Worm (Caenorhabditis elegans) whole organism, L4 larva: ENCODE data around the gene smrd-1.

Experiments used
- D1046.2 ChIP-seq: fragments of 200-800 bp; sonication (Bioruptor generic); IDR thresholded peaks from 2 replicates; pipeline ENCODE4 v1.3.6; 2022; ENCODE audit warnings: missing genetic modification characterization, missing compliant biosample characterization
- F10B5.3 ChIP-seq: sonication (generic microtip); optimal IDR thresholded peaks from 2 replicates; lab custom pipeline; 2016; ENCODE audit warnings: mild to moderate bottlenecking, missing genetic modification characterization, missing compliant biosample characterization
- F26F4.8 ChIP-seq: fragments of 200-800 bp; sonication (Bioruptor generic); conservative IDR thresholded peaks from 2 replicates; pipeline ENCODE4 v1.3.6; 2022; ENCODE audit warnings: missing genetic modification characterization, missing compliant biosample characterization
- F37D6.2 ChIP-seq: sonication (generic microtip); optimal IDR thresholded peaks from 2 replicates; lab custom pipeline; 2016; ENCODE audit warnings: mild to moderate bottlenecking, missing genetic modification characterization, missing compliant biosample characterization
- F49E8.2 ChIP-seq: sonication (generic microtip); optimal IDR thresholded peaks from 2 replicates; lab custom pipeline; 2016; ENCODE audit warnings: missing compliant biosample characterization, mild to moderate bottlenecking, missing genetic modification characterization, borderline replicate concordance
- R02D3.7 ChIP-seq: fragments of 150-350 bp; sonication (generic microtip); optimal IDR thresholded peaks from 3 replicates; lab custom pipeline; 2014; ENCODE audit warnings: missing biosample characterization, missing genetic modification characterization
- Y5F2A.4 ChIP-seq: fragments of 200-800 bp; sonication (Bioruptor generic); optimal IDR thresholded peaks from 2 replicates; lab custom pipeline; 2018; ENCODE audit warnings: mild to moderate bottlenecking, missing genetic modification characterization, missing compliant biosample characterization
- ZK546.5 ChIP-seq, 2 experiments: sonication (generic microtip); optimal IDR thresholded peaks; 2 replicates each; lab custom pipeline; 2017; ENCODE audit warnings: missing biosample characterization in 2 of 2, missing genetic modification characterization in 2 of 2
- ama-1 ChIP-seq: fragments of 150-350 bp; optimal IDR thresholded peaks from 2 replicates; lab custom pipeline; 2014; ENCODE audit warnings: inconsistent platforms, mixed read lengths
- ceh-28 ChIP-seq: fragments of 150-350 bp; optimal IDR thresholded peaks from 2 replicates; lab custom pipeline; 2014; ENCODE audit warnings: missing biosample characterization, missing genetic modification reagents, missing genetic modification characterization
- ceh-44 ChIP-seq: fragments of 200-800 bp; sonication (Bioruptor generic); IDR thresholded peaks from 2 replicates; pipeline ENCODE4 v1.3.6; 2022; ENCODE audit warnings: missing genetic modification reagents, missing genetic modification characterization, missing compliant biosample characterization
- ceh-82 ChIP-seq: sonication (generic microtip); optimal IDR thresholded peaks from 2 replicates; lab custom pipeline; 2017; ENCODE audit warnings: missing biosample characterization, missing genetic modification characterization
- cey-2 ChIP-seq: sonication (generic microtip); optimal IDR thresholded peaks from 3 replicates; lab custom pipeline; 2017; ENCODE audit warnings: missing genetic modification characterization, mild to moderate bottlenecking, missing compliant biosample characterization, antibody characterized with exemption, borderline replicate concordance; ENCODE audit not compliant: insufficient read depth
- daf-12 ChIP-seq: fragments of 150-350 bp; optimal IDR thresholded peaks from 2 replicates; lab custom pipeline; 2014; ENCODE audit warnings: missing biosample characterization, missing genetic modification reagents, missing genetic modification characterization
- daf-16 ChIP-seq, 3 experiments: sonication (generic microtip); optimal IDR thresholded peaks; 2 replicates each; lab custom pipeline; 2016 to 2017; ENCODE audit warnings: missing genetic modification characterization in 3 of 3, missing genetic modification reagents in 3 of 3, mild to moderate bottlenecking in 2 of 3, missing compliant biosample characterization in 2 of 3, missing biosample characterization in 1 of 3, moderate library complexity in 1 of 3
- dmd-6 ChIP-seq: fragments of 200-800 bp; sonication (Bioruptor generic); IDR thresholded peaks from 2 replicates; pipeline ENCODE4 v1.3.6; 2022; ENCODE audit warnings: missing genetic modification reagents, missing genetic modification characterization, missing compliant biosample characterization
- dmd-9 ChIP-seq: fragments of 200-800 bp; sonication (Bioruptor generic); IDR thresholded peaks from 2 replicates; pipeline ENCODE4 v1.3.6; 2022; ENCODE audit warnings: missing genetic modification reagents, missing genetic modification characterization, missing compliant biosample characterization
- dve-1 ChIP-seq: sonication (generic microtip); optimal IDR thresholded peaks from 2 replicates; lab custom pipeline; 2017; ENCODE audit warnings: antibody characterized with exemption, mild to moderate bottlenecking, missing genetic modification characterization, missing compliant biosample characterization; ENCODE audit not compliant: insufficient read depth
- egl-27 ChIP-seq: sonication (generic microtip); optimal IDR thresholded peaks from 3 replicates; lab custom pipeline; 2017; ENCODE audit warnings: missing biosample characterization, missing genetic modification reagents, missing genetic modification characterization
- egl-43 ChIP-seq: fragments of 200-800 bp; sonication (Bioruptor generic); IDR thresholded peaks from 2 replicates; pipeline ENCODE4 v1.3.6; 2022; ENCODE audit warnings: missing genetic modification reagents, missing genetic modification characterization, missing compliant biosample characterization
- fkh-10 ChIP-seq: fragments of 150-350 bp; optimal IDR thresholded peaks from 2 replicates; lab custom pipeline; 2014; ENCODE audit warnings: missing biosample characterization, missing genetic modification reagents, missing genetic modification characterization
- fos-1 ChIP-seq: fragments of 150-350 bp; optimal IDR thresholded peaks from 2 replicates; lab custom pipeline; 2014; ENCODE audit warnings: missing biosample characterization, missing genetic modification characterization
- gei-8 ChIP-seq: fragments of 200-800 bp; sonication (Bioruptor generic); optimal IDR thresholded peaks from 2 replicates; lab custom pipeline; 2018; ENCODE audit warnings: mild to moderate bottlenecking, missing genetic modification characterization, missing compliant biosample characterization
- hif-1 ChIP-seq, 2 experiments: sonication (generic microtip); optimal IDR thresholded peaks; 2 replicates each; lab custom pipeline; 2016 to 2017; ENCODE audit warnings: missing compliant biosample characterization in 2 of 2, missing genetic modification characterization in 2 of 2, missing genetic modification reagents in 2 of 2, missing genotype in 2 of 2, mild to moderate bottlenecking in 1 of 2
- hlh-30 ChIP-seq: sonication (generic microtip); optimal IDR thresholded peaks from 2 replicates; lab custom pipeline; 2017; ENCODE audit warnings: antibody characterized with exemption, mild to moderate bottlenecking, missing genetic modification characterization, missing compliant biosample characterization; ENCODE audit not compliant: insufficient read depth
- jun-1 ChIP-seq: fragments of 150-350 bp; optimal IDR thresholded peaks from 2 replicates; lab custom pipeline; 2014; ENCODE audit warnings: missing biosample characterization, missing genetic modification reagents, missing genetic modification characterization
- lin-1 ChIP-seq: fragments of 200-800 bp; sonication (Bioruptor generic); IDR thresholded peaks from 2 replicates; pipeline ENCODE4 v1.3.6; 2022; ENCODE audit warnings: missing genetic modification reagents, missing genetic modification characterization, missing compliant biosample characterization
- lin-13 ChIP-seq: fragments of 150-350 bp; optimal IDR thresholded peaks from 2 replicates; lab custom pipeline; 2014; ENCODE audit warnings: missing biosample characterization, missing genetic modification reagents, missing genetic modification characterization
- lin-29 ChIP-seq: fragments of 200-800 bp; sonication (Bioruptor generic); IDR thresholded peaks from 2 replicates; pipeline ENCODE4 v1.3.6; 2022; ENCODE audit warnings: missing genetic modification reagents, missing genetic modification characterization, missing compliant biosample characterization
- lsy-2 ChIP-seq, 2 experiments: fragments of 150-350 bp in 1 of 2; sonication (generic microtip) in 1 of 2; optimal IDR thresholded peaks; 2 replicates each; lab custom pipeline; 2014 to 2017; ENCODE audit warnings: missing biosample characterization in 2 of 2, missing genetic modification characterization in 2 of 2
- mdt-29 ChIP-seq: fragments of 200-800 bp; sonication (Bioruptor generic); IDR thresholded peaks from 2 replicates; pipeline ENCODE4 v1.3.6; 2022; ENCODE audit warnings: missing genetic modification reagents, missing genetic modification characterization, missing compliant biosample characterization
- mes-2 ChIP-seq: sonication (generic microtip); optimal IDR thresholded peaks from 2 replicates; lab custom pipeline; 2016; ENCODE audit warnings: missing genotype, mild to moderate bottlenecking, missing genetic modification characterization, missing compliant biosample characterization; ENCODE audit not compliant: poor library complexity, severe bottlenecking
- mxl-2 ChIP-seq: fragments of 200-800 bp; sonication (Bioruptor generic); conservative IDR thresholded peaks from 2 replicates; pipeline ENCODE4 v1.3.6; 2022; ENCODE audit warnings: missing genetic modification reagents, missing genetic modification characterization, missing compliant biosample characterization
- nhr-102 ChIP-seq: sonication (generic microtip); optimal IDR thresholded peaks from 2 replicates; lab custom pipeline; 2016; ENCODE audit warnings: mild to moderate bottlenecking, missing genetic modification characterization, moderate library complexity, missing compliant biosample characterization
- nhr-11 ChIP-seq: fragments of 150-350 bp; optimal IDR thresholded peaks from 2 replicates; lab custom pipeline; 2014; ENCODE audit warnings: missing biosample characterization, missing genetic modification characterization
- nhr-237 ChIP-seq: sonication (generic microtip); optimal IDR thresholded peaks from 2 replicates; lab custom pipeline; 2017; ENCODE audit warnings: missing biosample characterization, missing genetic modification characterization
- nhr-25 ChIP-seq: sonication (generic microtip); optimal IDR thresholded peaks from 2 replicates; lab custom pipeline; 2017; ENCODE audit warnings: missing genetic modification characterization, mild to moderate bottlenecking, missing compliant biosample characterization, antibody characterized with exemption, moderate library complexity, borderline replicate concordance; ENCODE audit not compliant: insufficient read depth
- nhr-41 ChIP-seq: fragments of 200-800 bp; sonication (Bioruptor generic); IDR thresholded peaks from 2 replicates; pipeline ENCODE4 v1.3.6; 2022; ENCODE audit warnings: missing genetic modification reagents, missing genetic modification characterization, missing compliant biosample characterization
- nhr-42 ChIP-seq: fragments of 200-800 bp; sonication (Bioruptor generic); IDR thresholded peaks from 2 replicates; pipeline ENCODE4 v1.3.6; 2022; ENCODE audit warnings: missing genetic modification characterization, missing compliant biosample characterization
- nhr-77 ChIP-seq: fragments of 150-350 bp; optimal IDR thresholded peaks from 2 replicates; lab custom pipeline; 2014; ENCODE audit warnings: missing biosample characterization, missing genetic modification characterization
- php-3 ChIP-seq: fragments of 200-800 bp; sonication (Bioruptor generic); IDR thresholded peaks from 2 replicates; pipeline ENCODE4 v1.3.6; 2022; ENCODE audit warnings: missing genetic modification reagents, missing genetic modification characterization, missing compliant biosample characterization
- pqm-1 ChIP-seq: sonication (generic microtip); optimal IDR thresholded peaks from 2 replicates; lab custom pipeline; 2017; ENCODE audit warnings: missing biosample characterization, missing genetic modification characterization
- saeg-2 ChIP-seq: fragments of 200-800 bp; sonication (Bioruptor generic); IDR thresholded peaks from 2 replicates; pipeline ENCODE4 v1.3.6; 2022; ENCODE audit warnings: missing genetic modification reagents, missing genetic modification characterization, missing compliant biosample characterization
- set-16 ChIP-seq: fragments of 200-800 bp; sonication (Bioruptor generic); IDR thresholded peaks from 2 replicates; pipeline ENCODE4 v1.3.6; 2022; ENCODE audit warnings: missing genetic modification reagents, missing genetic modification characterization, missing compliant biosample characterization
- snpc-4 ChIP-seq: fragments of 150-350 bp; optimal IDR thresholded peaks from 2 replicates; lab custom pipeline; 2014; ENCODE audit warnings: missing biosample characterization, missing genetic modification characterization
- spr-3 ChIP-seq: fragments of 200-800 bp; sonication (Bioruptor generic); optimal IDR thresholded peaks from 2 replicates; lab custom pipeline; 2018; ENCODE audit warnings: mild to moderate bottlenecking, missing genetic modification characterization, missing compliant biosample characterization
- zag-1 ChIP-seq: fragments of 150-350 bp; optimal IDR thresholded peaks from 2 replicates; lab custom pipeline; 2014; ENCODE audit warnings: missing biosample characterization, missing genetic modification characterization
- zfp-2 ChIP-seq: sonication (generic microtip); optimal IDR thresholded peaks from 2 replicates; lab custom pipeline; 2016; ENCODE audit warnings: mild to moderate bottlenecking, missing genetic modification characterization, missing compliant biosample characterization
- zip-11 ChIP-seq: fragments of 200-800 bp; sonication (Bioruptor generic); IDR thresholded peaks from 2 replicates; pipeline ENCODE4 v1.3.6; 2022; ENCODE audit warnings: missing genetic modification characterization, missing compliant biosample characterization
- ztf-11 ChIP-seq: fragments of 150-350 bp; optimal IDR thresholded peaks from 2 replicates; lab custom pipeline; 2014; ENCODE audit warnings: missing biosample characterization, missing genetic modification characterization

The smrd-1 gene

DNA sequence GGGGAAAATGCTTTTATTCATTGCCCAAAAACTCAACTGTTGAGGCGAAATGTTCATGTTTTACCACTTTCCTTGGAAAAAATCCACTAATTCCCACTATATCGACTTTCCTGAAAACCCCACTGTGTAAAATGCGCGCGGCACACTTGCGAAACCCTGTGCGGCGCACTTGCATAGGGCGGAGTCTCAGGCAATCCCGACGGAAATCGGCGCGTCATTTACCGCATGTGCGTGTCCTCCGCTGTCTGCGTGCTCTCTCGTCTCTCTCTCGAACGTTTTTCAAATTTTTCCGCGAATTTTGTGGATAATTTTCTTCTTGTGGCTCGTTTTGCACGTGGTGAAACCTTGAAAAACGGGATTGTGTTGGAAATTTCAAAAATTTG lies 25.4 kb upstream of the smrd-1 start, which contains the start of gene atx-2 (continued):
- TF ChIP-seq lin-13 (GFP tag; lab: Kevin White, UChicago) = peak; percentile 83
- TF ChIP-seq mdt-29 (GFP tag; lab: Robert Waterston, UW) = peak; percentile 86
- peak; percentile 87 for TF ChIP-seq hlh-30 (tag; lab: Kevin White, UChicago)
- TF ChIP-seq fos-1 (tag; lab: Kevin White, UChicago) = no peak
- TF ChIP-seq ceh-28 (tag; lab: Kevin White, UChicago) = peak; percentile 45
- TF ChIP-seq ceh-82 = no peak
- peak; percentile 65 for TF ChIP-seq F10B5.3
- TF ChIP-seq pqm-1 = no peak
- peak; percentile 68 for TF ChIP-seq F49E8.2 (tag; lab: Kevin White, UChicago)
- peak; percentile 97 for TF ChIP-seq mes-2 (tag; lab: Kevin White, UChicago)
- peak; percentile 41; the same call in 1 of the 2 replicates for TF ChIP-seq mxl-2 (GFP tag; lab: Robert Waterston, UW)
- no peak for TF ChIP-seq nhr-77 (tag; lab: Kevin White, UChicago)
- peak; percentile 89 for TF ChIP-seq nhr-102 (tag; lab: Kevin White, UChicago)
- TF ChIP-seq F26F4.8 = no peak
- peak; percentile 94 for TF ChIP-seq D1046.2
- TF ChIP-seq zag-1 (tag; lab: Kevin White, UChicago) = no peak
- TF ChIP-seq lsy-2 (tag; optimal IDR thresholded peaks at IDR 0.05; lab: Kevin White, UChicago) = peak; percentile 49 to 78
- TF ChIP-seq Y5F2A.4 (GFP tag; lab: Kevin White, UChicago) = peak; percentile 75
- TF ChIP-seq daf-12 (tag; lab: Kevin White, UChicago) = no peak
- TF ChIP-seq spr-3 (GFP tag; lab: Kevin White, UChicago) = peak; percentile 81
- peak; percentile 31 for TF ChIP-seq fkh-10 (GFP tag; lab: Kevin White, UChicago)
- peak; percentile 87 for TF ChIP-seq dmd-6 (GFP tag; lab: Robert Waterston, UW)
- TF ChIP-seq nhr-42 (GFP tag; lab: Robert Waterston, UW) = peak; percentile 88
- TF ChIP-seq snpc-4 (tag; lab: Kevin White, UChicago) = no peak
- peak; percentile 84 for TF ChIP-seq lin-29 (GFP tag; lab: Robert Waterston, UW)
- TF ChIP-seq ama-1 (lab: Kevin White, UChicago) = no peak
- TF ChIP-seq gei-8 (GFP tag; lab: Kevin White, UChicago) = peak; percentile 54
- no peak for TF ChIP-seq cey-2 (tag; lab: Kevin White, UChicago)
- peak; percentile 98 for TF ChIP-seq ceh-44 (GFP tag; lab: Robert Waterston, UW)
- TF ChIP-seq F37D6.2 = peak; percentile 66
- peak; percentile 31 for TF ChIP-seq R02D3.7 (tag; lab: Kevin White, UChicago)
- peak; percentile 56 for TF ChIP-seq nhr-11 (tag; lab: Kevin White, UChicago)
- TF ChIP-seq egl-27 (tag; lab: Kevin White, UChicago) = no peak
- no peak for TF ChIP-seq nhr-25 (tag; lab: Kevin White, UChicago)
- TF ChIP-seq nhr-237 (tag; lab: Kevin White, UChicago) = no peak
- TF ChIP-seq ZK546.5 (tag; optimal IDR thresholded peaks at IDR 0.05; lab: Kevin White, UChicago) = peak in 1 of 2 experiments; percentile 30
- TF ChIP-seq hif-1 (tag; optimal IDR thresholded peaks at IDR 0.05; lab: Kevin White, UChicago) = peak in 1 of 2 experiments; percentile 79
- TF ChIP-seq dve-1 (tag; lab: Kevin White, UChicago) = peak; percentile 82
- peak; percentile 9 for TF ChIP-seq jun-1 (tag; lab: Kevin White, UChicago)
- no peak for TF ChIP-seq zfp-2 (tag; lab: Kevin White, UChicago)
- TF ChIP-seq daf-16 (GFP tag; optimal IDR thresholded peaks at IDR 0.05; lab: Kevin White, UChicago) = peak; percentile 13 to 78
- peak; percentile 35 for TF ChIP-seq daf-16 (tag; optimal IDR thresholded peaks at IDR 0.05; lab: Kevin White, UChicago)
- peak; percentile 91 for TF ChIP-seq php-3 (GFP tag; lab: Robert Waterston, UW)
- TF ChIP-seq egl-43 (GFP tag; lab: Robert Waterston, UW) = peak; percentile 98
- TF ChIP-seq lin-1 (GFP tag; lab: Robert Waterston, UW) = peak; percentile 98
- no peak for TF ChIP-seq ztf-11
- peak; percentile 90 for TF ChIP-seq dmd-9 (GFP tag; lab: Robert Waterston, UW)
- peak; percentile 84 for TF ChIP-seq set-16 (GFP tag; lab: Robert Waterston, UW)
- TF ChIP-seq nhr-41 = peak; percentile 92
- TF ChIP-seq saeg-2 = 0 out of 2 replicates have a peak, but pooled peaks have one; percentile 61
- TF ChIP-seq zip-11 (GFP tag; lab: Robert Waterston, UW) = 0 out of 2 replicates have a peak, but pooled peaks have one; percentile 38
